Fruit fly (Drosophila melanogaster): Measurements from ENCODE around the gene CG4325.

CG4325 gene

dm6 chrX:2041981-2042847 lies 1.4 kb downstream of the CG4325 start, which contains the start of the genes Actn and usp (continued):
- peak; percentile 48; the same call in 2 of the 3 replicates for TF ChIP-seq CG17361 (GFP tag; IDR thresholded peaks at IDR 0.05)
- peak; percentile 49 for TF ChIP-seq pzg (GFP tag; optimal IDR thresholded peaks at IDR 0.05)
- peak; percentile 30 for TF ChIP-seq HmgZ (tag; optimal IDR thresholded peaks at IDR 0.05)
- peak; percentile 3 for TF ChIP-seq CG18599 (GFP tag; optimal IDR thresholded peaks at IDR 0.05)
- TF ChIP-seq Hsf (GFP tag; optimal IDR thresholded peaks at IDR 0.05) = peak; percentile 1
- no peak for TF ChIP-seq CG10431 (GFP tag; optimal IDR thresholded peaks at IDR 0.05)
- peak; percentile 50 for TF ChIP-seq CG31441 (GFP tag; IDR thresholded peaks at IDR 0.05)
- no peak for TF ChIP-seq CG13123 (GFP tag; optimal IDR thresholded peaks at IDR 0.05)
- TF ChIP-seq vfl (GFP tag; optimal IDR thresholded peaks at IDR 0.05) = no peak
- TF ChIP-seq D19A (tag; optimal IDR thresholded peaks at IDR 0.05) = peak; percentile 40
- TF ChIP-seq CTCF (GFP tag; optimal IDR thresholded peaks at IDR 0.05) = no peak
- peak; percentile 3 for TF ChIP-seq Sry-δ (GFP tag; optimal IDR thresholded peaks at IDR 0.05)
- peak; percentile 33 for TF ChIP-seq grau (tag; optimal IDR thresholded peaks at IDR 0.05)
- peak; percentile 0 for TF ChIP-seq Hr3 (GFP tag; optimal IDR thresholded peaks at IDR 0.05)
- TF ChIP-seq CG2712 (tag; optimal IDR thresholded peaks at IDR 0.05) = peak; percentile 42
- TF ChIP-seq CG11456 (GFP tag; IDR thresholded peaks at IDR 0.05) = no peak
- no peak for TF ChIP-seq Kr (GFP tag; optimal IDR thresholded peaks at IDR 0.05)
- no peak for TF ChIP-seq NfI (GFP tag; optimal IDR thresholded peaks at IDR 0.05)
- no peak for TF ChIP-seq CG12299 (tag; optimal IDR thresholded peaks at IDR 0.05)
- TF ChIP-seq CG2120 (GFP tag; optimal IDR thresholded peaks at IDR 0.05) = peak; percentile 26
- no peak for TF ChIP-seq tgo (GFP tag; IDR thresholded peaks at IDR 0.05)
- peak; percentile 2 for TF ChIP-seq Chrac-16 (GFP tag; optimal IDR thresholded peaks at IDR 0.05)
- peak; percentile 33; the same call in 1 of the 2 replicates for TF ChIP-seq slbo (GFP tag; IDR thresholded peaks at IDR 0.05)
- peak; percentile 49 for TF ChIP-seq Drgx (GFP tag; IDR thresholded peaks at IDR 0.05)
- peak; percentile 23 for TF ChIP-seq ind (GFP tag; optimal IDR thresholded peaks at IDR 0.05)
- TF ChIP-seq CG30020 (tag; optimal IDR thresholded peaks at IDR 0.05) = peak; percentile 91
- peak; percentile 31 for TF ChIP-seq bcd (GFP tag; optimal IDR thresholded peaks at IDR 0.05)
- TF ChIP-seq sens (GFP tag) = peak; percentile 86
- no peak for TF ChIP-seq CG16815 (GFP tag; optimal IDR thresholded peaks at IDR 0.05)
- TF ChIP-seq ttk (GFP tag; IDR thresholded peaks at IDR 0.05) = no peak
- TF ChIP-seq CG8281 (tag; optimal IDR thresholded peaks at IDR 0.05) = no peak
- peak; percentile 89 for TF ChIP-seq CG17385 (GFP tag; optimal IDR thresholded peaks at IDR 0.05)
- peak; percentile 80 for TF ChIP-seq Med (GFP tag)
- no peak for TF ChIP-seq CG16863 (GFP tag; optimal IDR thresholded peaks at IDR 0.05)
- peak; percentile 10 for TF ChIP-seq CG30403 (GFP tag; optimal IDR thresholded peaks at IDR 0.05)
- peak in 1 of 2 experiments; percentile 53 for TF ChIP-seq Hr78 (GFP tag; optimal IDR thresholded peaks at IDR 0.05)
- TF ChIP-seq Trl (optimal IDR thresholded peaks at IDR 0.05) = no peak
- TF ChIP-seq Trl (GFP tag; optimal IDR thresholded peaks at IDR 0.05) = no peak
- no peak for TF ChIP-seq Ptx1 (GFP tag; IDR thresholded peaks at IDR 0.05)
- TF ChIP-seq lola (GFP tag; optimal IDR thresholded peaks at IDR 0.05) = peak in 2 of 3 experiments; percentile 12 to 93
- TF ChIP-seq CG8290 (GFP tag; optimal IDR thresholded peaks at IDR 0.05) = no peak
- peak in 1 of 2 experiments; percentile 57 for TF ChIP-seq CG8290 (tag; optimal IDR thresholded peaks at IDR 0.05)
- TF ChIP-seq CG1024 (GFP tag; IDR thresholded peaks at IDR 0.05) = peak; percentile 63
- TF ChIP-seq fd64A (GFP tag; optimal IDR thresholded peaks at IDR 0.05) = no peak
- peak; percentile 12 for TF ChIP-seq Hmr (GFP tag; optimal IDR thresholded peaks at IDR 0.05)
- no peak for TF ChIP-seq CG7271 (tag; optimal IDR thresholded peaks at IDR 0.05)
- TF ChIP-seq gfzf (GFP tag; optimal IDR thresholded peaks at IDR 0.05) = peak; percentile 10
- peak; percentile 58 for TF ChIP-seq gsb-n (tag; optimal IDR thresholded peaks at IDR 0.05)
- TF ChIP-seq HHEX (GFP tag; optimal IDR thresholded peaks at IDR 0.05) = no peak
- TF ChIP-seq CG17829 (tag; optimal IDR thresholded peaks at IDR 0.05) = peak; percentile 57
